Fruit fly (Drosophila melanogaster) whole organism, wandering third instar larva: ENCODE data around the gene CG43342.

Experiments
- Abd-B ChIP-seq: fragments of >200 bp; optimal IDR thresholded peaks from 2 replicates; lab custom pipeline; 2017; ENCODE audit warnings: missing biosample characterization, missing genetic modification characterization
- CG9705 ChIP-seq: fragments of 200-800 bp; sonication (Bioruptor generic); optimal IDR thresholded peaks from 2 replicates; lab custom pipeline; 2018; ENCODE audit warnings: missing biosample characterization, mild to moderate bottlenecking, missing genetic modification characterization
- Hnf4 ChIP-seq: fragments of 200-800 bp; sonication (Bioruptor generic); optimal IDR thresholded peaks from 2 replicates; lab custom pipeline; 2016; ENCODE audit warnings: missing biosample characterization, mild to moderate bottlenecking, missing genetic modification characterization
- h ChIP-seq: fragments of 200-800 bp; sonication (Bioruptor generic); optimal IDR thresholded peaks from 3 replicates; lab custom pipeline; 2016; ENCODE audit warnings: missing biosample characterization, mild to moderate bottlenecking, missing genetic modification characterization
- lola ChIP-seq: fragments of >200 bp; optimal IDR thresholded peaks from 2 replicates; lab custom pipeline; 2017; ENCODE audit warnings: missing biosample characterization, missing genetic modification characterization
- pan ChIP-seq: fragments of >200 bp; optimal IDR thresholded peaks from 2 replicates; lab custom pipeline; 2017
- usp ChIP-seq: fragments of >200 bp; optimal IDR thresholded peaks from 2 replicates; lab custom pipeline; 2017; ENCODE audit warnings: missing biosample characterization, missing genetic modification characterization

DNA sequence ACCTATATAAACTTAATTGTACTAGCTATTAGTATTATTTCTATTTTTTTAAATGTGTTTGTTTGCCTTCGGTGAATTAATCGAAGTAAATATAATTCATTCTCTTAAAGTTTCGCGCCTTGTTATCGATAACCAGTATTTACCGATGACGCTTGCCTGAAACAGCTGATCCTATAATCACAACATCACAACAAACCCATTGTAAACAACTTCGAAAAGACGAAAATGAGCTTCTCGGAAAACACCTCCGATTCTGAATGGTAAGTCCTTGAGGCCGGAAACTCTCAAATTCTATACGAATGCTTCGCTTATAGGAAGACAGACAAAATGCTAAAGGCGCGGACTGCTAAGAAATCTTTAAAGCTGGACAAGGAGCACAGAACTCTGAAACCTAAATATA is 1.2 kb upstream of the CG43342 start, which contains the start of gene CG34149:
- TF ChIP-seq usp (GFP tag; lab: Kevin White, UChicago) (no peak), pan (lab: Kevin White, UChicago) (no peak), Hnf4 (GFP tag; lab: Kevin White, UChicago) (no peak), CG9705 (GFP tag; lab: Kevin White, UChicago) (no peak), Abd-B (GFP tag; lab: Kevin White, UChicago) (no peak), lola (GFP tag; lab: Kevin White, UChicago) (no peak), h (GFP tag; lab: Kevin White, UChicago) (no peak)
